Worm (Caenorhabditis elegans) whole organism, L2 larva: Measurements from ENCODE around the gene srx-65.

Source experiments
- Y55F3AM.14 ChIP-seq: fragments of 200-800 bp; sonication (Bioruptor generic); optimal IDR thresholded peaks from 2 replicates; lab custom pipeline; 2018; ENCODE audit warnings: mild to moderate bottlenecking, missing genetic modification characterization, missing compliant biosample characterization
- ZK546.5 ChIP-seq: sonication (generic microtip); optimal IDR thresholded peaks from 2 replicates; lab custom pipeline; 2017; ENCODE audit warnings: missing biosample characterization, missing genetic modification characterization
- fos-1 ChIP-seq: fragments of 150-350 bp; optimal IDR thresholded peaks from 2 replicates; lab custom pipeline; 2014; ENCODE audit warnings: missing biosample characterization, missing genetic modification characterization
- sma-9 ChIP-seq, 2 experiments: fragments of 150-350 bp in 1 of 2; sonication (generic microtip) in 1 of 2; optimal IDR thresholded peaks; 2 replicates each; lab custom pipeline; 2014 to 2016; ENCODE audit warnings: missing genetic modification characterization in 2 of 2, mild to moderate bottlenecking in 1 of 2, missing biosample characterization in 1 of 2, missing compliant biosample characterization in 1 of 2, missing genetic modification reagents in 1 of 2, moderate library complexity in 1 of 2
- unc-55 ChIP-seq: fragments of 150-350 bp; sonication (generic microtip); optimal IDR thresholded peaks from 3 replicates; lab custom pipeline; 2014; ENCODE audit warnings: missing biosample characterization, missing genetic modification reagents, missing genetic modification characterization
- ztf-1 ChIP-seq: fragments of 200-800 bp; sonication (Bioruptor generic); conservative IDR thresholded peaks from 2 replicates; pipeline ENCODE4 v1.3.6; 2022; ENCODE audit warnings: missing genetic modification characterization, missing compliant biosample characterization

srx-65 gene

ce11 chrV:3970410-3970809, 48.7 kb downstream of the srx-65 start, which contains the start of gene cyp-34A9:
Gene cyp-34A9 (minus strand): TSS chrV:3970540.
- TF ChIP-seq sma-9 (GFP tag; optimal IDR thresholded peaks at IDR 0.05; lab: Kevin White, UChicago) (peak; percentile 58), sma-9 (tag; optimal IDR thresholded peaks at IDR 0.05; lab: Kevin White, UChicago) (no peak), fos-1 (peak; percentile 36), unc-55 (no peak), Y55F3AM.14 (GFP tag; lab: Kevin White, UChicago) (no peak), ztf-1 (GFP tag; lab: Robert Waterston, UW) (no peak), ZK546.5 (no peak)
